Worm (Caenorhabditis elegans) whole organism, midembryonic: ENCODE data around the gene C36A4.10.

Experiments used
- T22C8.4 ChIP-seq: fragments of 200-800 bp; sonication (Bioruptor generic); IDR thresholded peaks from 2 replicates; pipeline ENCODE4 v1.3.6; 2022; ENCODE audit warnings: missing genetic modification characterization, missing compliant biosample characterization
- cog-1 ChIP-seq: sonication (generic microtip); optimal IDR thresholded peaks from 2 replicates; lab custom pipeline; 2016; ENCODE audit warnings: missing genetic modification characterization, missing compliant biosample characterization
- flt-1 ChIP-seq: fragments of 200-800 bp; sonication (Bioruptor generic); IDR thresholded peaks from 2 replicates; pipeline ENCODE4 v1.3.6; 2022; ENCODE audit warnings: missing genetic modification characterization, missing compliant biosample characterization
- klf-2 ChIP-seq: fragments of 200-800 bp; sonication (Bioruptor generic); conservative IDR thresholded peaks from 2 replicates; pipeline ENCODE4 v1.3.6; 2022; ENCODE audit warnings: missing genetic modification reagents, missing genetic modification characterization, missing compliant biosample characterization
- med-1 ChIP-seq: sonication (generic microtip); optimal IDR thresholded peaks from 2 replicates; lab custom pipeline; 2017; ENCODE audit warnings: missing genetic modification characterization, mild to moderate bottlenecking, missing compliant biosample characterization, antibody characterized with exemption, missing genetic modification reagents; ENCODE audit not compliant: insufficient read depth
- ref-1 ChIP-seq: fragments of 200-800 bp; sonication (Bioruptor generic); conservative IDR thresholded peaks from 2 replicates; pipeline ENCODE4 v1.3.6; 2022; ENCODE audit warnings: missing genetic modification reagents, missing genetic modification characterization, missing compliant biosample characterization
- tab-1 ChIP-seq: fragments of 200-800 bp; sonication (Bioruptor generic); IDR thresholded peaks from 2 replicates; pipeline ENCODE4 v1.3.6; 2022; ENCODE audit warnings: missing genetic modification characterization, missing compliant biosample characterization
- ztf-23 ChIP-seq: fragments of 200-800 bp; sonication (Bioruptor generic); IDR thresholded peaks from 2 replicates; pipeline ENCODE4 v1.3.6; 2022; ENCODE audit warnings: missing genetic modification reagents, missing genetic modification characterization, missing compliant biosample characterization
- ztf-29 ChIP-seq: fragments of 200-800 bp; sonication (Bioruptor generic); IDR thresholded peaks from 2 replicates; pipeline ENCODE4 v1.3.6; 2022; ENCODE audit warnings: missing genetic modification reagents, missing genetic modification characterization, missing compliant biosample characterization

Gene C36A4.10

DNA sequence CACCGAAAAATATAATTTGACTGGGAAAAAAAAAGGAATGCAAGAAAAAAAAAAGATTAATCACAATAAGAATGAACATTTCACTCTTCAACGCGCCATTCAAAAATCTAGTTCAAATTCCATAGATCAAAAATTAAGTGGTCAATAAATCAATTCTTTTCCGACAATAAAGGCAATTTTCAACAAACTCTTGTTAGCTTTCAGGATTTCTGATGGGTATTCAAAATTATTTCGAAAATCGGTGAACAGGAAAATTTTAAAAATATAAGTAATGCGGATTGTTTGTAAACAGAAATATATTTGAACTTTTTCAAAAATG is 30.4 kb downstream of the C36A4.10 start:
- TF ChIP-seq ztf-23 (no peak), T22C8.4 (no peak), ref-1 (GFP tag; lab: Robert Waterston, UW) (no peak), flt-1 (GFP tag; lab: Robert Waterston, UW) (no peak), tab-1 (no peak), klf-2 (GFP tag; lab: Robert Waterston, UW) (no peak)

DNA sequence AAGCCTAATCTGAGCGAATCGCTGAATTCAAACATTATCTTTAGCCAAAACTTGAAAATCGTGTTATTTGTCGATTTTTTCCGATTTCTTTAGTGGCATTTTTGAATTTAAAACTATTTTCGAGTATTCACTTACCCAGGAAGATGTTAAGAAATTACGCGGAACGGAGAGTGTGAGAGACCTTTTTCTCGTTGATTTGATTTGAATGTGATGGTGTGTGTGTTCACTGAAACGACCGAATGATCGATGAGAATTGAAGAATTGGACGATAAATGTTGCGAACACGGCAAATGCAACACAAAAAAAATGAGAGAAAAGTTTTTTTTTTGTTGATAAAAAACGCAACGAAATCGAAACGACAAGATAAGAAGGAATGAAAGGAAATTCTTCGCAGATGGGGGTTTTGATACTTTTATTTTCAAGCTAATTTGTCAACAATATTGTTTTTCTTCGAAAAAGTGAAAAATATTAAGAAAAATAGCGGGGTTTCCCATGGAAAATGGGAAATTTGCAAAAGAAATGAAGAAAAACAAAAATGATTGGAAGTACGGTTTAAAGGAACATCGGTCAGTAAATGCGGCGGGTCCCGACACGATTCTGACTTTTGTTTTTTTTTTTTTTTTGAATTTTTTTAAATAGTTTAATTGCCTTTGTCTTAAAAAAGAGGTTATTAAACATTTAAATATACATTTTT is 30.9 kb downstream of the C36A4.10 start, which contains the start of gene mtm-3:
Gene mtm-3, minus strand, starts transcription at position 228 of the 694 bp plus-strand sequence.
- TF ChIP-seq ref-1 (GFP tag; lab: Robert Waterston, UW) (no peak), cog-1 (tag; lab: Kevin White, UChicago) (no peak), ztf-29 (no peak), ztf-23 (no peak), tab-1 (no peak), klf-2 (GFP tag; lab: Robert Waterston, UW) (no peak), flt-1 (GFP tag; lab: Robert Waterston, UW) (no peak), med-1 (no peak), T22C8.4 (no peak)

ce11 chrIII:3799213-3799612 is 32.1 kb downstream of the C36A4.10 start:
- no peak for TF ChIP-seq T22C8.4
- TF ChIP-seq ztf-23 = 0 out of 2 replicates have a peak, but pooled peaks have one; percentile 34

DNA sequence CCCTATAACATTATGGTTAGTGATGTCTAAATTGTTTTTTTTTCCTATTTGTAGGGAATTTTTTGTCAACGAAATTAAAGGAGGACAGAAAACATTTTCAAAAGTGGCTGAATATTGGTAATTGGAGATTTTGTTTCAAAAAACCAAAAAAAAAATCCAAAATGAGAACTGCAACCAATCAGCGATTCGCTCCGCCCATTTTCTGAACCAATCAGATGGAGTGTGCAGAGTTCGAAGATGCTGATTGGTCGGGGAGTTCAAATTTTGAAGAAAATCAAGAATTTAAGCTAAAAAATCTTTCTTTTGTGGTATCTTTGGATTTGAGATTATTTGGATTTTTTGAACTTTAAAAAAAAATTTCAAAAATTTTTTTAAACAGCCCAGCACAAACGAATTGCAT is 32.9 kb downstream of the C36A4.10 start:
- TF ChIP-seq klf-2 (GFP tag; lab: Robert Waterston, UW) = no peak
- TF ChIP-seq tab-1 = no peak
- no peak for TF ChIP-seq ref-1 (GFP tag; lab: Robert Waterston, UW)
- no peak for TF ChIP-seq ztf-23
- TF ChIP-seq flt-1 (GFP tag; lab: Robert Waterston, UW) = no peak
- no peak for TF ChIP-seq cog-1 (tag; lab: Kevin White, UChicago)
- TF ChIP-seq T22C8.4 = no peak
- TF ChIP-seq ztf-29 = no peak
- TF ChIP-seq med-1 = no peak

- TF ChIP-seq T22C8.4 = 0 out of 2 replicates have a peak, but pooled peaks have one; percentile 8
- TF ChIP-seq ref-1 (GFP tag; lab: Robert Waterston, UW) = no peak
- no peak for TF ChIP-seq ztf-23
- TF ChIP-seq tab-1 = no peak
- no peak for TF ChIP-seq flt-1 (GFP tag; lab: Robert Waterston, UW)
- TF ChIP-seq ztf-29 = no peak
- no peak for TF ChIP-seq cog-1 (tag; lab: Kevin White, UChicago)
- TF ChIP-seq klf-2 (GFP tag; lab: Robert Waterston, UW) = no peak
Observed at ce11 chrIII:3797180-3798026, 33.9 kb downstream of the C36A4.10 start.

DNA sequence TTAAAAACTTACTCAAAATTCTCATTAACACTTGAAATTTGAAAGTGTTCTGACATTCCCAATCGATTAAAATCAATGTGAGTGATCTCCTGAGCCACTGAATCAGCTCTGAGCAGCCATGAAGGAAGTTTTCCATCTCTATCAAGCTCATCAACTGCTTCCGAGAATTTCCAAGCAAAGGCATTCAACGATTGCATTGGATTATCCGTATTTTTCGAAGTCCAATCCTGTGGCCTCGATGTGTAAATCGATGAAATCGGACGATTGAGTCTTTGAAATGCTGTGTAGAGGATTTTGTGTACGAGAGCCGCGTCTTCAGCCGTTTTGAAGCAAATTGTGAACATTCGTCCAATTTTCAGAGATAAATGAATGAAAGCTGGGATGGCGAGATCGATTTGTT is 35.3 kb downstream of the C36A4.10 start:
- no peak for TF ChIP-seq ztf-23
- TF ChIP-seq med-1 = no peak
- TF ChIP-seq klf-2 (GFP tag; lab: Robert Waterston, UW) = no peak
- TF ChIP-seq cog-1 (tag; lab: Kevin White, UChicago) = no peak
- TF ChIP-seq ref-1 (GFP tag; lab: Robert Waterston, UW) = no peak
- no peak for TF ChIP-seq flt-1 (GFP tag; lab: Robert Waterston, UW)
- TF ChIP-seq tab-1 = no peak
- TF ChIP-seq ztf-29 = no peak
- TF ChIP-seq T22C8.4 = no peak

- TF ChIP-seq ztf-23 = no peak
Observed at ce11 chrIII:3790855-3791254, 40.4 kb downstream of the C36A4.10 start.

DNA sequence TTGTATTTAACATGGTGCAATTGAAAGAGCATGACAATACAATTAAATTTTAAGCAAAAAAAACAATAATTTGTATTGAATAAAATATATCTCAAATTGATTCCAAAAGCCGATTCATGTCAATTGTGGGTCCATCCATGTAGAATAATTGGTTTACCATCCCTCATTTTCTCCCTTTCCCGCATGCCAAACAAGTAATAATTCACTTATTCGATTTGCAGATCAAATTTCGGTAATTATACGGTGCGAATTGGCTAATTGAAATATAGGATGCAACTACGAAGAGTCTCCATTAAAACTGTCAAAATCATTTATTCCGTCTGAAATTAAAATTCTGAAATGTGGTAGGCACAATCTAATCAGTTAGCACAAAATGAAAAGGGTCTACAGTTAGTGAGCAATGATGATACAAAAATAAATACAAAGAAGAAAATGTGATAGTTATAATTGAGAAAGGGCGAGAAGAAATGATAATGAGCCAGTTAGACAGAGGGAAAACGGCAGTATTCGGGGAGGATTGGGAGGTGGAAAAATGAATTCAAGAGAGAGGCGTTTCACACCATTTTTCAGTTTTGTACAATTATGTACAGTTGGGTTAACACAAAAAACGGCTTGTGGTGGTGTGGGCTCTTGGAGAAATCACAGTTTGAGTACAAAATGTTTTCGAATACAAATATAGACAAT is 41.5 kb downstream of the C36A4.10 start:
- TF ChIP-seq ztf-23 (no peak), ztf-29 (no peak), tab-1 (no peak), cog-1 (tag; lab: Kevin White, UChicago) (no peak), med-1 (no peak), flt-1 (GFP tag; lab: Robert Waterston, UW) (no peak), ref-1 (GFP tag; lab: Robert Waterston, UW) (no peak), T22C8.4 (no peak), klf-2 (GFP tag; lab: Robert Waterston, UW) (no peak)

ce11 chrIII:3786427-3786935 is 44.8 kb downstream of the C36A4.10 start, which contains the start of gene acy-3:
acy-3 (minus strand) TSS chrIII:3786477.
- TF ChIP-seq ref-1 (GFP tag; lab: Robert Waterston, UW) = no peak
- no peak for TF ChIP-seq ztf-29
- no peak for TF ChIP-seq cog-1 (tag; lab: Kevin White, UChicago)
- no peak for TF ChIP-seq T22C8.4
- TF ChIP-seq flt-1 (GFP tag; lab: Robert Waterston, UW) = no peak
- TF ChIP-seq tab-1 = 0 out of 2 replicates have a peak, but pooled peaks have one; percentile 27
- TF ChIP-seq klf-2 (GFP tag; lab: Robert Waterston, UW) = no peak

- TF ChIP-seq T22C8.4 = no peak
- peak; percentile 32; the same call in 1 of the 2 replicates for TF ChIP-seq ztf-29
Observed at ce11 chrIII:3785094-3785493, 46.2 kb downstream of the C36A4.10 start.
